Fruit fly (Drosophila melanogaster) whole organism, embryonic: ENCODE measurements around the gene CG2256.

ENCODE experiments used
- Abd-B ChIP-seq: fragments of 200-800 bp; sonication (Bioruptor generic); optimal IDR thresholded peaks from 2 replicates; lab custom pipeline; 2018; ENCODE audit warnings: missing biosample characterization, mild to moderate bottlenecking, missing genetic modification characterization, moderate library complexity
- B-H2 ChIP-seq: fragments of 200-800 bp; sonication (Bioruptor generic); optimal IDR thresholded peaks from 2 replicates; lab custom pipeline; 2018; ENCODE audit warnings: missing biosample characterization, mild to moderate bottlenecking, missing genetic modification characterization
- CG10274 ChIP-seq: fragments of 200-800 bp; sonication (Bioruptor generic); optimal IDR thresholded peaks from 3 replicates; lab custom pipeline; 2017; ENCODE audit warnings: missing biosample characterization, mild to moderate bottlenecking, missing genetic modification characterization
- CG10321 ChIP-seq: fragments of 200-800 bp; sonication (Bioruptor generic); IDR thresholded peaks from 2 replicates; pipeline ENCODE4 v1.3.6; 2022; ENCODE audit warnings: missing biosample characterization, missing genetic modification characterization
- CG10462 ChIP-seq: fragments of 200-800 bp; sonication (Bioruptor generic); optimal IDR thresholded peaks from 2 replicates; lab custom pipeline; 2016; ENCODE audit warnings: missing biosample characterization, missing genetic modification characterization
- CG11093 ChIP-seq: fragments of 200-800 bp; sonication (Bioruptor generic); IDR thresholded peaks from 3 replicates; pipeline ENCODE4 v1.3.6; 2022; ENCODE audit warnings: missing biosample characterization, missing genetic modification characterization
- CG11247 ChIP-seq: fragments of 200-800 bp; sonication (Bioruptor generic); IDR thresholded peaks from 2 replicates; pipeline ENCODE4 v1.3.6; 2022; ENCODE audit warnings: missing biosample characterization, missing genetic modification characterization
- CG12155 ChIP-seq: fragments of 200-800 bp; sonication (Bioruptor generic); optimal IDR thresholded peaks from 3 replicates; lab custom pipeline; 2016; ENCODE audit warnings: missing biosample characterization, missing genetic modification characterization
- CG12744 ChIP-seq: fragments of 200-800 bp; sonication (Bioruptor generic); optimal IDR thresholded peaks from 2 replicates; lab custom pipeline; 2016; ENCODE audit warnings: missing biosample characterization, missing genetic modification characterization
- CG12769 ChIP-seq: fragments of 200-800 bp; sonication (Bioruptor generic); optimal IDR thresholded peaks from 2 replicates; lab custom pipeline; 2019; ENCODE audit warnings: missing biosample characterization, mild to moderate bottlenecking, missing genetic modification characterization, moderate library complexity
- CG17568 ChIP-seq: fragments of 200-800 bp; sonication (Bioruptor generic); optimal IDR thresholded peaks from 2 replicates; lab custom pipeline; 2018; ENCODE audit warnings: missing biosample characterization, mild to moderate bottlenecking, missing genetic modification characterization, moderate library complexity
- CG2875 ChIP-seq: fragments of 200-800 bp; sonication (Bioruptor generic); optimal IDR thresholded peaks from 2 replicates; lab custom pipeline; 2017; ENCODE audit warnings: missing biosample characterization, mild to moderate bottlenecking, missing genetic modification characterization, missing genetic modification reagents
- CG31224 ChIP-seq: fragments of 200-800 bp; sonication (Bioruptor generic); IDR thresholded peaks from 2 replicates; pipeline ENCODE4 v1.3.6; 2022; ENCODE audit warnings: missing biosample characterization, missing genetic modification characterization
- CG32532 ChIP-seq: fragments of 200-800 bp; sonication (Bioruptor generic); IDR thresholded peaks from 2 replicates; pipeline ENCODE4 v1.3.6; 2022; ENCODE audit warnings: missing biosample characterization, missing genetic modification characterization
- CG34376 ChIP-seq: fragments of 200-800 bp; sonication (Bioruptor generic); optimal IDR thresholded peaks from 2 replicates; lab custom pipeline; 2018; ENCODE audit warnings: missing biosample characterization, mild to moderate bottlenecking, missing genetic modification characterization
- CG4404 ChIP-seq: fragments of 200-800 bp; sonication (Bioruptor generic); IDR thresholded peaks from 2 replicates; pipeline ENCODE4 v1.3.6; 2022; ENCODE audit warnings: missing biosample characterization, missing genetic modification characterization
- CG4617 ChIP-seq: fragments of 200-800 bp; sonication (Bioruptor generic); optimal IDR thresholded peaks from 3 replicates; lab custom pipeline; 2016; ENCODE audit warnings: missing biosample characterization, missing genetic modification characterization, borderline replicate concordance
- CG6254 ChIP-seq: fragments of 200-800 bp; sonication (Bioruptor generic); optimal IDR thresholded peaks from 3 replicates; lab custom pipeline; 2017; ENCODE audit warnings: mild to moderate bottlenecking, missing biosample characterization, missing genetic modification reagents, missing genetic modification characterization
- CG7556 ChIP-seq: fragments of 200-800 bp; sonication (Bioruptor generic); optimal IDR thresholded peaks from 2 replicates; lab custom pipeline; 2017; ENCODE audit warnings: missing biosample characterization, mild to moderate bottlenecking, missing genetic modification characterization
- CG9609 ChIP-seq: fragments of 200-800 bp; sonication (Bioruptor generic); optimal IDR thresholded peaks from 3 replicates; lab custom pipeline; 2016; ENCODE audit warnings: missing biosample characterization, missing genetic modification characterization
- CG9727 ChIP-seq: fragments of 200-800 bp; sonication (Bioruptor generic); optimal IDR thresholded peaks from 3 replicates; lab custom pipeline; 2017; ENCODE audit warnings: missing biosample characterization, mild to moderate bottlenecking, missing genetic modification characterization
- CHES-1-like ChIP-seq: fragments of 200-800 bp; sonication (Bioruptor generic); optimal IDR thresholded peaks from 2 replicates; lab custom pipeline; 2016; ENCODE audit warnings: missing biosample characterization, missing genetic modification characterization
- Dip2 ChIP-seq: fragments of 200-800 bp; sonication (Bioruptor generic); IDR thresholded peaks from 2 replicates; pipeline ENCODE4 v1.3.6; 2022; ENCODE audit warnings: missing biosample characterization, missing genetic modification characterization
- Dp ChIP-seq: fragments of 200-800 bp; sonication (Bioruptor generic); optimal IDR thresholded peaks from 2 replicates; lab custom pipeline; 2018; ENCODE audit warnings: missing biosample characterization, mild to moderate bottlenecking, missing genetic modification characterization, moderate library complexity
- Fer1 ChIP-seq: fragments of 200-800 bp; sonication (Bioruptor generic); optimal IDR thresholded peaks from 2 replicates; lab custom pipeline; 2017; ENCODE audit warnings: missing biosample characterization, mild to moderate bottlenecking, missing genetic modification characterization
- Fer2 ChIP-seq: fragments of 200-800 bp; sonication (Bioruptor generic); optimal IDR thresholded peaks from 2 replicates; lab custom pipeline; 2018; ENCODE audit warnings: missing biosample characterization, mild to moderate bottlenecking, missing genetic modification characterization, moderate library complexity
- Hr78 ChIP-seq, 2 experiments: fragments of 200-800 bp in 1 of 2; fragments of >200 bp in 1 of 2; sonication (Bioruptor generic) in 1 of 2; optimal IDR thresholded peaks; 2 replicates each; lab custom pipeline; 2017 to 2019; ENCODE audit warnings: missing biosample characterization in 2 of 2, missing genetic modification characterization in 2 of 2, mild to moderate bottlenecking in 1 of 2, moderate library complexity in 1 of 2
- Hsf ChIP-seq: fragments of 200-800 bp; sonication (Bioruptor generic); optimal IDR thresholded peaks from 3 replicates; lab custom pipeline; 2016; ENCODE audit warnings: missing biosample characterization, missing genetic modification characterization
- Mes4 ChIP-seq: fragments of 200-800 bp; sonication (Bioruptor generic); optimal IDR thresholded peaks from 2 replicates; lab custom pipeline; 2016; ENCODE audit warnings: missing biosample characterization, missing genetic modification characterization
- Myb ChIP-seq: fragments of 200-800 bp; sonication (Bioruptor generic); optimal IDR thresholded peaks from 2 replicates; lab custom pipeline; 2016; ENCODE audit warnings: missing biosample characterization, missing genetic modification characterization
- NC2β ChIP-seq: fragments of 200-800 bp; sonication (Bioruptor generic); optimal IDR thresholded peaks from 2 replicates; lab custom pipeline; 2016; ENCODE audit warnings: missing biosample characterization, missing genetic modification characterization
- Nf-YC ChIP-seq: fragments of 200-800 bp; optimal IDR thresholded peaks from 3 replicates; lab custom pipeline; 2019; ENCODE audit warnings: missing biosample characterization, mild to moderate bottlenecking, missing genetic modification characterization, moderate library complexity
- Sin3A ChIP-seq: fragments of >200 bp; optimal IDR thresholded peaks from 2 replicates; lab custom pipeline; 2018
- Sry-β ChIP-seq: fragments of 200-800 bp; sonication (Bioruptor generic); optimal IDR thresholded peaks from 2 replicates; lab custom pipeline; 2018; ENCODE audit warnings: missing biosample characterization, mild to moderate bottlenecking, missing genetic modification characterization, moderate library complexity
- TFAM ChIP-seq: fragments of 200-800 bp; sonication (Bioruptor generic); optimal IDR thresholded peaks from 2 replicates; lab custom pipeline; 2017; ENCODE audit warnings: missing biosample characterization, missing genetic modification characterization, inconsistent platforms
- Xbp1 ChIP-seq: fragments of 200-800 bp; sonication (Bioruptor generic); optimal IDR thresholded peaks from 3 replicates; lab custom pipeline; 2016; ENCODE audit warnings: missing biosample characterization, mild to moderate bottlenecking, missing genetic modification characterization
- Xrp1 ChIP-seq: fragments of 200-800 bp; sonication (Bioruptor generic); IDR thresholded peaks from 2 replicates; pipeline ENCODE4 v1.3.6; 2022; ENCODE audit warnings: missing biosample characterization, missing genetic modification characterization
- ase ChIP-seq: fragments of 200-800 bp; sonication (Bioruptor generic); IDR thresholded peaks from 3 replicates; pipeline ENCODE4 v1.3.6; 2022; ENCODE audit warnings: missing biosample characterization, missing genetic modification characterization
- caup ChIP-seq: fragments of 200-800 bp; sonication (Bioruptor generic); optimal IDR thresholded peaks from 3 replicates; lab custom pipeline; 2017; ENCODE audit warnings: missing biosample characterization, mild to moderate bottlenecking, missing genetic modification characterization, moderate library complexity; ENCODE audit not compliant: severe bottlenecking
- da ChIP-seq: fragments of 200-800 bp; sonication (Bioruptor generic); optimal IDR thresholded peaks from 2 replicates; lab custom pipeline; 2016; ENCODE audit warnings: missing biosample characterization, missing genetic modification characterization
- danr ChIP-seq: fragments of 200-800 bp; sonication (Bioruptor generic); IDR thresholded peaks from 2 replicates; pipeline ENCODE4 v1.3.6; 2022; ENCODE audit warnings: missing biosample characterization, missing genetic modification characterization
- esg ChIP-seq: fragments of 200-800 bp; sonication (Bioruptor generic); conservative IDR thresholded peaks from 2 replicates; pipeline ENCODE4 v1.3.6; 2022; ENCODE audit warnings: missing biosample characterization, missing genetic modification characterization
- gcm ChIP-seq: fragments of 200-800 bp; sonication (Bioruptor generic); optimal IDR thresholded peaks from 2 replicates; lab custom pipeline; 2019; ENCODE audit warnings: missing biosample characterization, mild to moderate bottlenecking, missing genetic modification characterization, moderate library complexity
- gfzf ChIP-seq: fragments of 200-800 bp; sonication (Bioruptor generic); optimal IDR thresholded peaks from 2 replicates; lab custom pipeline; 2016; ENCODE audit warnings: missing biosample characterization, mild to moderate bottlenecking, missing genetic modification characterization, moderate library complexity
- gsb ChIP-seq: fragments of 200-800 bp; sonication (Bioruptor generic); IDR thresholded peaks from 2 replicates; pipeline ENCODE4 v1.3.6; 2022; ENCODE audit warnings: missing biosample characterization, missing genetic modification characterization
- hbn ChIP-seq: fragments of 200-800 bp; sonication (Bioruptor generic); IDR thresholded peaks from 2 replicates; pipeline ENCODE4 v1.3.6; 2022; ENCODE audit warnings: missing biosample characterization, missing genetic modification characterization; ENCODE audit not compliant: partially characterized antibody
- psq ChIP-seq: fragments of 200-800 bp; sonication (Bioruptor generic); optimal IDR thresholded peaks from 2 replicates; lab custom pipeline; 2017; ENCODE audit warnings: missing biosample characterization, missing genetic modification characterization
- pum ChIP-seq: fragments of 200-800 bp; sonication (Bioruptor generic); optimal IDR thresholded peaks from 2 replicates; lab custom pipeline; 2016; ENCODE audit warnings: missing biosample characterization, missing genetic modification characterization
- sna ChIP-seq: fragments of 200-800 bp; sonication (Bioruptor generic); IDR thresholded peaks from 2 replicates; pipeline ENCODE4 v1.3.6; 2022; ENCODE audit warnings: missing biosample characterization, missing genetic modification characterization; ENCODE audit not compliant: partially characterized antibody
- trem ChIP-seq: fragments of 200-800 bp; optimal IDR thresholded peaks from 3 replicates; lab custom pipeline; 2019; ENCODE audit warnings: missing biosample characterization, mild to moderate bottlenecking, missing genetic modification characterization, moderate library complexity
- vfl ChIP-seq: fragments of 200-800 bp; sonication (Bioruptor generic); optimal IDR thresholded peaks from 2 replicates; lab custom pipeline; 2016; ENCODE audit warnings: missing biosample characterization, missing genetic modification characterization

The CG2256 gene

DNA sequence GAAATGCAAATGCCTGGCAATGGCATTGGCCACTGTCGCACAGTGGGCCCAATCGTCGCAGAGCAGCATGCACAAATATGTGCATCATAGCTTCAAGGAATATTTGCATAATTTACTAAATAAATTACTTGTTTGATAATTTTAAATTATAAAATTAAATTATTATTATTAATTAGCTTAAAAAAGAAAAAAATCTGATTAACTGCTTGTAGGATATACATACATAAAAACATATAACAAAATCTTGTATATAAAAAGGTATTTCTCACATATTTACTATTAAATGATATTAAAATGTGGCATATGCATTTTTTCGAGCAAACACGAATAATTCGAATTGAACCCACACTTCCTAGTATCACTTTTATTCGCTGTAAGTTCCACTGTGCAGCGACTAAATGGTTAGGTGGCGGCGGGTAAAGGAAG, 38.2 kb upstream of the CG2256 start (continued):
- TF ChIP-seq CG11093 (GFP tag; lab: Robert Waterston, UW), result no peak
- TF ChIP-seq Sry-β (GFP tag; lab: Kevin White, UChicago), result no peak
- TF ChIP-seq B-H2 (GFP tag; lab: Kevin White, UChicago), result no peak
- no peak for TF ChIP-seq hbn
- peak; percentile 53 for TF ChIP-seq CG9727 (GFP tag; lab: Kevin White, UChicago)
- 0 out of 2 replicates have a peak, but pooled peaks have one; percentile 17 for TF ChIP-seq CG32532
- no peak for TF ChIP-seq CG10462
- no peak for TF ChIP-seq NC2β
- TF ChIP-seq gsb (GFP tag; lab: Robert Waterston, UW), result no peak
- TF ChIP-seq CG4617 (GFP tag; lab: Kevin White, UChicago), result no peak
- no peak for TF ChIP-seq CG12744 (GFP tag; lab: Kevin White, UChicago)
- TF ChIP-seq CG10321, result no peak
- 0 out of 2 replicates have a peak, but pooled peaks have one; percentile 27 for TF ChIP-seq esg (GFP tag; lab: Robert Waterston, UW)
- TF ChIP-seq CG6254, result peak; percentile 59
- TF ChIP-seq Xbp1 (GFP tag; lab: Kevin White, UChicago), result peak; percentile 53
- no peak for TF ChIP-seq CG11247 (GFP tag; lab: Robert Waterston, UW)
- no peak for TF ChIP-seq CG10274 (GFP tag; lab: Kevin White, UChicago)
- TF ChIP-seq Hr78 (GFP tag; optimal IDR thresholded peaks at IDR 0.05; lab: Kevin White, UChicago), result no peak
- peak; percentile 45; the same call in 1 of the 2 replicates for TF ChIP-seq Xrp1
- no peak for TF ChIP-seq Myb (GFP tag; lab: Kevin White, UChicago)
- TF ChIP-seq Fer1 (GFP tag; lab: Kevin White, UChicago), result peak; percentile 37
- TF ChIP-seq pum (GFP tag; lab: Kevin White, UChicago), result no peak
- peak; percentile 70 for TF ChIP-seq CG7556
- no peak for TF ChIP-seq CG4404
- no peak for TF ChIP-seq Fer2 (tag; lab: Kevin White, UChicago)
- no peak for TF ChIP-seq CG9609 (GFP tag; lab: Kevin White, UChicago)
- TF ChIP-seq CG2875 (GFP tag; lab: Kevin White, UChicago), result peak; percentile 41
- no peak for TF ChIP-seq Dip2 (GFP tag; lab: Robert Waterston, UW)
- peak; percentile 34 for TF ChIP-seq gcm (GFP tag; lab: Kevin White, UChicago)
- TF ChIP-seq gfzf (GFP tag; lab: Kevin White, UChicago), result no peak
- no peak for TF ChIP-seq da (GFP tag; lab: Kevin White, UChicago)
- no peak for TF ChIP-seq sna (GFP tag; lab: Robert Waterston, UW)
- no peak for TF ChIP-seq CHES-1-like (GFP tag; lab: Kevin White, UChicago)
- TF ChIP-seq Nf-YC, result peak; percentile 48
- no peak for TF ChIP-seq Hsf
- TF ChIP-seq CG12155 (GFP tag; lab: Kevin White, UChicago), result no peak
- no peak for TF ChIP-seq Mes4 (GFP tag; lab: Kevin White, UChicago)
- TF ChIP-seq Abd-B (GFP tag; lab: Kevin White, UChicago), result peak; percentile 62
- no peak for TF ChIP-seq Sin3A (lab: Kevin White, UChicago)
- TF ChIP-seq caup (GFP tag; lab: Kevin White, UChicago), result no peak
- TF ChIP-seq vfl (GFP tag; lab: Kevin White, UChicago), result no peak
- no peak for TF ChIP-seq Dp (GFP tag; lab: Kevin White, UChicago)
- no peak for TF ChIP-seq ase (GFP tag; lab: Robert Waterston, UW)
- no peak for TF ChIP-seq danr (GFP tag; lab: Robert Waterston, UW)
- no peak for TF ChIP-seq CG17568 (GFP tag; lab: Kevin White, UChicago)
- TF ChIP-seq psq (GFP tag; lab: Kevin White, UChicago), result no peak
- TF ChIP-seq CG31224 (GFP tag; lab: Robert Waterston, UW), result no peak
- no peak for TF ChIP-seq CG34376 (GFP tag; lab: Kevin White, UChicago)
- TF ChIP-seq CG12769, result no peak
- TF ChIP-seq trem, result peak; percentile 7
- no peak for TF ChIP-seq TFAM (GFP tag; lab: Kevin White, UChicago)
